Worm (Caenorhabditis elegans): ENCODE results near the gene psmd-9.

- TF ChIP-seq lin-15B (tag; optimal IDR thresholded peaks at IDR 0.05) = no peak
- no peak for TF ChIP-seq unc-62 (GFP tag; optimal IDR thresholded peaks at IDR 0.05)
- TF ChIP-seq elt-3 (tag; optimal IDR thresholded peaks at IDR 0.05) = no peak
- TF ChIP-seq ceh-9 (tag; optimal IDR thresholded peaks at IDR 0.05) = no peak
- no peak for TF ChIP-seq ama-1 (optimal IDR thresholded peaks at IDR 0.05)
- TF ChIP-seq nhr-237 (tag; optimal IDR thresholded peaks at IDR 0.05) = no peak
- TF ChIP-seq nhr-12 (tag; optimal IDR thresholded peaks at IDR 0.05) = no peak
- TF ChIP-seq tbx-2 (tag; optimal IDR thresholded peaks at IDR 0.05) = no peak
- TF ChIP-seq nhr-77 (tag; optimal IDR thresholded peaks at IDR 0.05) = no peak
- no peak for TF ChIP-seq nhr-76 (tag; optimal IDR thresholded peaks at IDR 0.05)
- TF ChIP-seq aly-2 (tag; optimal IDR thresholded peaks at IDR 0.05) = no peak
- TF ChIP-seq ceh-82 (tag; optimal IDR thresholded peaks at IDR 0.05) = no peak
- no peak for TF ChIP-seq unc-39 (tag; optimal IDR thresholded peaks at IDR 0.05)
Measured at ce11 chrII:6880067-6880466, 21.8 kb upstream of the psmd-9 start, which contains the start of gene C44B7.7.

Data from whole organism, L3 larva.